Fruit fly (Drosophila melanogaster): ENCODE data around the gene Fdx1.

The Fdx1 gene

DNA sequence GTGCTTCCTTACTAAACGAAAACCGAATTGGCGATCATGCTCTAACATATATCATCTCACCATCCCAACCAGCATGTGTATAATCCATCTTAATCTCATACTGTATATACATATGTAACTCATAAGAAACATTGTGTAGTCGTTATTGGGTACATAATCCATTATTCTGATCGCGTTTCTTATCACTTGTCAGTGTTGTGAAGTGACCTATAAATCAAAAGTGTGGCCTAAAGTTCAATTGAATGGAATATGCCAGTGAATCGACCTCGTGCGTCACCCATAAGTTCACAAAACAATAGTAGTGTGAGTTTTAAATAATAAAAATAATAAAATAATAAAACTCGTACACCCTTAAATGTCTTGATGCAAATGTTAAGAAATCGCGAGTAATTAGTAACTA is 25.9 kb downstream of the Fdx1 start:
- TF ChIP-seq CG17801 (GFP tag; optimal IDR thresholded peaks at IDR 0.05; ENCODE audit: partially characterized antibody), result no peak

DNA sequence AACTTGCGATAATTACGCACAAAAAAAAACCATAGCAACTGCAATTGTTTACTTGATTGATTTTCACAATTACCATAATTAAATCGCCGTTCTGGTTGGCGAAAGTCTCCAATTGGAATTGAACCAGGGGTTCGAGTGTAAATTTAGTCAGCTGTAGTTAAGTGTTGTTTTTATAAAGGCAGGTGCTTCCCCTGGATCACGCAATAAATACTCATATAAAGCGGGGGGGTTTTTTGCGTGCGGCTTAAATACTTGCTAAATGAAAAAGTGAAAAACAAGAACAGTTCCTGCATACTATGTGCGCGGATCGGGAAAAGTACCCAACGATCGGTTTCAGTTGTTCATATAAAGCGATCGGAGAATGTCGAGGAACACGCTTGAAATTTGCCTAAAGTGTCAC is 27.1 kb downstream of the Fdx1 start:
- no peak for TF ChIP-seq CG17801 (GFP tag; optimal IDR thresholded peaks at IDR 0.05; ENCODE audit: partially characterized antibody)

DNA sequence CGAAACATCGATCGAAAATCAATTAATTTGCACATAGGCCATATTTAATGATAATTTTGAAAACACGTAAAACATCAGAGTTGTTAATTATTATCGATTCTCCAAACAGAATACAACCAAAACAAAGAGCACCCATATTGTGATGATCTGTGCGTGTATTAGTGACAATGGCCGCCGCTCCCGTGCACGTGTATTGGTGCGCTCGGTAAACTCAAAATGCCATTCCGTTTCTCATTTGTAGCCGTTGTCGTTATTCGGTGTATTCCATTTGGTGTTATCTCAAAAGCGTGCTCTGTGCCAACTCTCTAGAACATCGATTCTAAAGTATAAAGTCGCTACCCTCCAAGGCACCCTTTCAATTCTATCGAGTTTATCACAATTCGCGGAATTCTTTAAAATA is 30.2 kb downstream of the Fdx1 start:
- no peak for TF ChIP-seq CG17801 (GFP tag; optimal IDR thresholded peaks at IDR 0.05; ENCODE audit: partially characterized antibody)

DNA sequence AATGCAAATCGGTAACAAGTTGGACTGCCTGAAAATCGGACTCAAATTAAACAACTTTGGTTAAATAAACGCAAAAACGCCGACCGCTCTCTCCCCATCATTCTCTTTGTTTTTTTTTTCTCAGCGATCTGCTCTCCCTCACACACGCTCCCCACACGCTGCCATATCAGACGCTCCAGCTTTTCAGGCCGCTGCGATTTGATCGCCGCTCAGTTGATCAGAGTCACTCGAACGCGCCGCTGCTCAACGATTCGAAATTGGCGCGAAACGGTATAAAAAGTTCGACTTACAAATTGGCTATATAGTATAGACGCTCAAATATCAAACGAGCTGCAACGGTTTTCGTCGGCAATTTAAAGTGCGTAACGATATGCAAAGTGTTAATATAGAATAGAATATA is 30.8 kb downstream of the Fdx1 start:
- no peak for TF ChIP-seq CG17801 (GFP tag; optimal IDR thresholded peaks at IDR 0.05; ENCODE audit: partially characterized antibody)

DNA sequence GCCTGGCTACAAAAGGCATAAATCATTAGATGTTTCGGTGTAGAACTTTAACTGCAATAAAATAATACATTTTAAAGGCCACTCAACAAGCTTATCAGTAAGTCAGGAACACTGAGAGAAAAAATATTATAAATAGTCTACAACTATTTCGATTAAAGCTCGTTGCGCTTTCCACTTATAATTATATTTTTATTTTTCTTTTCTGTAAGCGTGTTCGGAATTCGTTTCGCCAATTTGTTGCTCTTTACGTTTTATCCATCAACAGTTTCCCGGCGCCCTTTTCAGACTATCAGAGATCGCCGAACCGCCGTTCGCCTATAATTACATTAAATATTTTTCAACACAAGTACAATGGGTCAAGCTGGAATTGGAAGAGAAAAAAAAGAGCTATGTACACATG is 32.0 kb downstream of the Fdx1 start:
- TF ChIP-seq CG17801 (GFP tag; optimal IDR thresholded peaks at IDR 0.05; ENCODE audit: partially characterized antibody), result no peak

DNA sequence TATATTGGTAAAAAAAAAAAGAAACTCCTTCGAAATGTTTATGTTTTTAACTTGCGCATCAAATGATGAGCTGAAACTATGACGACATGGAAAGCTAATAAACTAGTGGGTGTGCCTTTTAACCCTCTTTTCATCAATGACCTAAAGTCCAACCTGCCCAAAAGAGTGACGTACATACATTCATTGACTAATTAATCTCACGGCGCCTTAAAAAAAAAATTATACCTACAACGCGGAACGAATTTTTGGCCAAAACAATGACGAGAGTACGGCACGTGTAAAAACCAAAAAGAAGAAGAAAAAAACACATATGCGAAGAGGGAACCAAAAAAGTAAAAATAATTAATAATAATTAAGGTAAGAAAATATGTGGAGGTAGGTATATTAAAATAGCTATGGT is 32.5 kb downstream of the Fdx1 start, which contains the start of gene PGRP-LC:
Gene PGRP-LC (plus strand): TSS at position 301 of the 400 bp plus-strand sequence.
- TF ChIP-seq CG17801 (GFP tag; optimal IDR thresholded peaks at IDR 0.05; ENCODE audit: partially characterized antibody), result no peak

DNA sequence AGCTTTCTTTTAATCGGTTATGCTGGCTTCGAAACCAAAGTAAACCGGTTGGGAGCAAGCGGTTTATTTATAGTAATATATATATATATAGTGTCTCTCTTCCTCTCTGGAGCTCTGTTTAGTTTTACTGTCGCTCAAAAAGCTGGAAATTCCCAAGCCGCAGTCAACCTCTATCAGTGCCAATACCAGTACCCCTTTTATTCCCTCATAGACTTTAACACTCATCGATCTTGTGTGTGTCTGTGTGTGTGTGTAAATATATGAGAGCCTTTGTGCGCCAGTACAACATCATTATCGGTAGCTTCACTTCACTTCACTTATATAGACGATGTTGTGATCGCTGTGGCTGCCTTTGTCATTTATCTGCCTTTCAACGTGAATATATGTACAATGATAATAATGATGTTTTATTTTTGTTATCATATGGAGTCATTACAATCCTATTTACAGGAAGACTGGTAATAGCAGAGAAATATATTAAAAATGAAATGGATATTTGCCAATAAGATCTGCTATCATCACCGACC is 33.0 kb downstream of the Fdx1 start:
- TF ChIP-seq CG17801 (GFP tag; optimal IDR thresholded peaks at IDR 0.05; ENCODE audit: partially characterized antibody), result no peak

DNA sequence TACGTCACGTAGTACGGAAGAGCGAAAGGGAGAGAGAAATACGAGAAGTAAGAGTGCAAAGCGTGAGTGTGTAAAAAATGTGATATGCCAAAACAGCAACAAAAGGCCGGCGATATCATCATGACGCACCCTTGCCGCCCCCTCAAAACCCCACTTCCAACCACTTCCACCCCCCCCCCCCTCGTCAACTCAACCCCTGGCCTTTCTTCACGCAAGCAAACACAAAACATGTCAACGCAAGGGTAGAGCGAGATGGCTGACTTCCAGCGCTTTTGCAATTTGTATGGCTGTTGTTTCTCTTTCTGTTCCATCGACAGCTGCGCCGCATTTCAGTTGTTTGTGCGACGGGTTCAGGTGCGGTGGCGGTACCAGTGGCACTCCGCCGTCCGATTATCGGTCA is 35.3 kb downstream of the Fdx1 start:
- TF ChIP-seq CG17801 (GFP tag; optimal IDR thresholded peaks at IDR 0.05; ENCODE audit: partially characterized antibody), result no peak

DNA sequence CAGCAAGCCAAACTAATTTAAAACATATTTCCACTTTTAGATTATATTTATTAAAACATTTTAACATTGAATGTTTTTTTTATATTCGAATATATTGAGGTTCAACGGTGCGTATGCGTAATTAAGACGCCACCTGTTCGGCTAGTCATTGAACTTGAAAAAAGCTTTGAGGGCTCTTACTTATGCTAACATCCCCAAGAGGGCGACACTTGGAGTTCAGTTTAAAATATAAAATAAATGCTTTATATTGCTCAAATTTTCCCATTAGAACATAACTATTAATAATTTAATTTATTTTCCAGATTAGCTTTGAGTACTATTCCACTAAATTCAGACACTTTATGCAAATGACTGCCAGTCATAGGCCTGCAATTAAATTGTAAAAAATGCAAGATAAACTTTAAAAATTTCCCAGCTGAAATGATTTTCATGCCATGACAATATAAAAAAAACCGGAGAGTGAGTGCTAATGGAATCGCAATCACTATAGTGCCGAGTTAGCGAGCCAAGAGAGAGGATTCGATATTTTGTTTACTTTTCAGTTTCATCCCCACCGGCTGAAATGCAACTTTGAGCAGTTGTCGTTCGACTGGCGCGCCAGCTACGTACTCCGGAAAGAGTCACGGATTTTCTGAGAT is 37.2 kb downstream of the Fdx1 start, which contains the start of gene PGRP-LA:
Gene PGRP-LA (plus strand): TSS at position 588 of the 638 bp plus-strand sequence.
- TF ChIP-seq CG17801 (GFP tag; optimal IDR thresholded peaks at IDR 0.05; ENCODE audit: partially characterized antibody), result no peak

Data from ovary, adult (tissue).